Worm (Caenorhabditis elegans) whole organism, L2 larva: ENCODE results near the gene F09B9.5.
A peak's percentile ranks its signal among the peaks of the same experiment; 100 is the strongest.

Experiments
- C34F6.9 ChIP-seq: fragments of 150-350 bp; optimal IDR thresholded peaks from 2 replicates; lab custom pipeline; 2014; ENCODE audit warnings: missing biosample characterization, missing genetic modification characterization
- F13H6.1 ChIP-seq: sonication (generic microtip); optimal IDR thresholded peaks from 2 replicates; lab custom pipeline; 2016; ENCODE audit warnings: missing genetic modification characterization, missing compliant biosample characterization
- Y55F3AM.14 ChIP-seq: fragments of 200-800 bp; sonication (Bioruptor generic); optimal IDR thresholded peaks from 2 replicates; lab custom pipeline; 2018; ENCODE audit warnings: mild to moderate bottlenecking, missing genetic modification characterization, missing compliant biosample characterization
- ZK546.5 ChIP-seq: sonication (generic microtip); optimal IDR thresholded peaks from 2 replicates; lab custom pipeline; 2017; ENCODE audit warnings: missing biosample characterization, missing genetic modification characterization
- alr-1 ChIP-seq: fragments of 150-350 bp; optimal IDR thresholded peaks from 2 replicates; lab custom pipeline; 2014; ENCODE audit warnings: missing biosample characterization, missing genetic modification characterization
- aly-2 ChIP-seq: fragments of 150-350 bp; optimal IDR thresholded peaks from 2 replicates; lab custom pipeline; 2014; ENCODE audit warnings: missing biosample characterization, missing genetic modification characterization
- ama-1 ChIP-seq: fragments of 150-350 bp; optimal IDR thresholded peaks from 2 replicates; lab custom pipeline; 2018; ENCODE audit warnings: inconsistent platforms
- blmp-1 ChIP-seq: sonication (generic microtip); optimal IDR thresholded peaks from 2 replicates; lab custom pipeline; 2017; ENCODE audit warnings: missing genetic modification characterization, mild to moderate bottlenecking, missing compliant biosample characterization, antibody characterized with exemption, moderate library complexity; ENCODE audit not compliant: insufficient read depth
- ceh-16 ChIP-seq: fragments of 150-350 bp; optimal IDR thresholded peaks from 2 replicates; lab custom pipeline; 2014; ENCODE audit warnings: missing biosample characterization, missing genetic modification characterization
- ceh-82 ChIP-seq: fragments of 150-350 bp; optimal IDR thresholded peaks from 2 replicates; lab custom pipeline; 2014; ENCODE audit warnings: missing biosample characterization, missing genetic modification characterization
- crh-2 ChIP-seq: sonication (generic microtip); optimal IDR thresholded peaks from 2 replicates; lab custom pipeline; 2017; ENCODE audit warnings: missing biosample characterization, missing genetic modification characterization
- elt-1 ChIP-seq: fragments of 150-350 bp; optimal IDR thresholded peaks from 2 replicates; lab custom pipeline; 2014; ENCODE audit warnings: missing biosample characterization, missing genetic modification characterization
- fos-1 ChIP-seq: fragments of 150-350 bp; optimal IDR thresholded peaks from 2 replicates; lab custom pipeline; 2014; ENCODE audit warnings: missing biosample characterization, missing genetic modification characterization
- lin-13 ChIP-seq: fragments of 150-350 bp; optimal IDR thresholded peaks from 2 replicates; lab custom pipeline; 2014; ENCODE audit warnings: missing biosample characterization, missing genetic modification reagents, missing genetic modification characterization
- lsy-2 ChIP-seq, 2 experiments: fragments of 150-350 bp in 1 of 2; sonication (generic microtip) in 1 of 2; optimal IDR thresholded peaks; 2 replicates each; lab custom pipeline; 2014 to 2017; ENCODE audit warnings: missing biosample characterization in 2 of 2, missing genetic modification characterization in 2 of 2
- mab-5 ChIP-seq: fragments of 150-350 bp; optimal IDR thresholded peaks from 2 replicates; lab custom pipeline; 2014; ENCODE audit warnings: missing biosample characterization, missing genetic modification characterization
- mbf-1 ChIP-seq: sonication (generic microtip); optimal IDR thresholded peaks from 2 replicates; lab custom pipeline; 2017; ENCODE audit warnings: missing biosample characterization, missing genetic modification characterization
- mdl-1 ChIP-seq, 2 experiments: fragments of 150-350 bp in 1 of 2; sonication (generic microtip) in 1 of 2; optimal IDR thresholded peaks; 2 replicates each; lab custom pipeline; 2017; ENCODE audit warnings: missing biosample characterization in 2 of 2, missing genetic modification characterization in 2 of 2
- nhr-11 ChIP-seq: fragments of 150-350 bp; optimal IDR thresholded peaks from 2 replicates; lab custom pipeline; 2014; ENCODE audit warnings: missing biosample characterization, missing genetic modification characterization
- nhr-12 ChIP-seq: fragments of 150-350 bp; optimal IDR thresholded peaks from 2 replicates; lab custom pipeline; 2014; ENCODE audit warnings: missing biosample characterization, missing genetic modification characterization
- nhr-129 ChIP-seq: fragments of 150-350 bp; optimal IDR thresholded peaks from 2 replicates; lab custom pipeline; 2014; ENCODE audit warnings: missing biosample characterization, missing genetic modification characterization
- nhr-21 ChIP-seq: fragments of 150-350 bp; optimal IDR thresholded peaks from 2 replicates; lab custom pipeline; 2014; ENCODE audit warnings: missing biosample characterization, missing genetic modification characterization
- nhr-23 ChIP-seq: fragments of 150-350 bp; optimal IDR thresholded peaks from 2 replicates; lab custom pipeline; 2014; ENCODE audit warnings: missing biosample characterization, missing genetic modification reagents, missing genetic modification characterization
- nhr-237 ChIP-seq: fragments of 150-350 bp; optimal IDR thresholded peaks from 2 replicates; lab custom pipeline; 2014; ENCODE audit warnings: missing biosample characterization, missing genetic modification characterization
- nhr-6 ChIP-seq: fragments of 150-350 bp; optimal IDR thresholded peaks from 2 replicates; lab custom pipeline; 2014; ENCODE audit warnings: missing biosample characterization, missing genetic modification characterization
- nhr-77 ChIP-seq: fragments of 150-350 bp; optimal IDR thresholded peaks from 2 replicates; lab custom pipeline; 2014; ENCODE audit warnings: missing biosample characterization, missing genetic modification characterization
- sem-4 ChIP-seq: fragments of 150-350 bp; optimal IDR thresholded peaks from 2 replicates; lab custom pipeline; 2014; ENCODE audit warnings: missing biosample characterization, missing genetic modification reagents, missing genetic modification characterization
- sma-3 ChIP-seq: sonication (generic microtip); optimal IDR thresholded peaks from 2 replicates; lab custom pipeline; 2016; ENCODE audit warnings: missing genetic modification reagents, missing genetic modification characterization, missing compliant biosample characterization
- sma-9 ChIP-seq, 2 experiments: fragments of 150-350 bp in 1 of 2; sonication (generic microtip) in 1 of 2; optimal IDR thresholded peaks; 2 replicates each; lab custom pipeline; 2014 to 2016; ENCODE audit warnings: missing genetic modification characterization in 2 of 2, mild to moderate bottlenecking in 1 of 2, missing biosample characterization in 1 of 2, missing compliant biosample characterization in 1 of 2, missing genetic modification reagents in 1 of 2, moderate library complexity in 1 of 2
- snpc-4 ChIP-seq: fragments of 150-350 bp; optimal IDR thresholded peaks from 2 replicates; lab custom pipeline; 2014; ENCODE audit warnings: missing biosample characterization, missing genetic modification characterization
- unc-39 ChIP-seq: fragments of 150-350 bp; optimal IDR thresholded peaks from 2 replicates; lab custom pipeline; 2014; ENCODE audit warnings: missing biosample characterization, missing genetic modification characterization
- unc-55 ChIP-seq: fragments of 150-350 bp; sonication (generic microtip); optimal IDR thresholded peaks from 3 replicates; lab custom pipeline; 2014; ENCODE audit warnings: missing biosample characterization, missing genetic modification reagents, missing genetic modification characterization
- unc-62 ChIP-seq: fragments of 150-350 bp; optimal IDR thresholded peaks from 2 replicates; lab custom pipeline; 2014; ENCODE audit warnings: missing biosample characterization, missing genetic modification reagents, missing genetic modification characterization
- zag-1 ChIP-seq: fragments of 150-350 bp; optimal IDR thresholded peaks from 2 replicates; lab custom pipeline; 2014; ENCODE audit warnings: missing biosample characterization, missing genetic modification characterization
- ztf-4 ChIP-seq: fragments of 150-350 bp; optimal IDR thresholded peaks from 2 replicates; lab custom pipeline; 2014; ENCODE audit warnings: missing biosample characterization, missing genetic modification characterization

Gene F09B9.5

DNA sequence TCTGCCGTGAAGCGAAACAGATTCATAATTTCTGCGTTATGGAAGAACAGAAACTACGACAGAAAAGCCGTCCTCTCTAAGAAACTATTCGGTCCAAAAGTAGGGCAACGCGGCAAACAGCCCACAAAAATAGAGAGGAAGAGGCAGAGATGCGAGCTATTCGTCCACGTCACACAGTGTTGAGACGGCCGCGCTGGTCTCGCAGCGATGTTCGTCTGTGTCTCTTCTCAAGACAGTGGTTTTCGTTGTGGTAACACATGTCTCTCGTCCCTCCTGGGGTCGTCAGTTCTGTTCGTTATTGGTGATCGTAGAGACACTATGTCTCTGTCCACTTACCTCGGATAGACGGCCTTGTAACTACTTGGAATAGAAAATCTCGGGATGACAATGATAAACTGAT is 4.1 kb downstream of the F09B9.5 start, which contains the start of gene erd-2.1:
erd-2.1 (minus strand) TSS at position 114 of the 400 bp plus-strand sequence.
- TF ChIP-seq aly-2 (no peak), snpc-4 (tag; lab: Kevin White, UChicago) (no peak), nhr-12 (no peak), crh-2 (tag; lab: Kevin White, UChicago) (peak; percentile 98), C34F6.9 (tag; lab: Kevin White, UChicago) (peak; percentile 62), nhr-6 (tag; lab: Kevin White, UChicago) (no peak), alr-1 (tag; lab: Kevin White, UChicago) (no peak), unc-39 (tag; lab: Kevin White, UChicago) (no peak), sem-4 (peak; percentile 67), lin-13 (GFP tag; lab: Kevin White, UChicago) (peak; percentile 37), sma-9 (GFP tag; optimal IDR thresholded peaks at IDR 0.05; lab: Kevin White, UChicago) (peak; percentile 71), sma-9 (tag; optimal IDR thresholded peaks at IDR 0.05; lab: Kevin White, UChicago) (no peak), ceh-16 (peak; percentile 7), elt-1 (tag; lab: Kevin White, UChicago) (no peak), sma-3 (peak; percentile 55), mdl-1 (tag; optimal IDR thresholded peaks at IDR 0.05; lab: Kevin White, UChicago) (peak; percentile 9 to 40), F13H6.1 (tag; lab: Kevin White, UChicago) (peak; percentile 51), unc-62 (GFP tag; lab: Kevin White, UChicago) (no peak), mbf-1 (tag; lab: Kevin White, UChicago) (no peak), ceh-82 (tag; lab: Kevin White, UChicago) (no peak), nhr-23 (no peak), lsy-2 (tag; optimal IDR thresholded peaks at IDR 0.05; lab: Kevin White, UChicago) (peak in 1 of 2 experiments; percentile 72), zag-1 (tag; lab: Kevin White, UChicago) (peak; percentile 59), fos-1 (tag; lab: Kevin White, UChicago) (peak; percentile 73), ama-1 (lab: Kevin White, UChicago) (no peak), nhr-129 (tag; lab: Kevin White, UChicago) (peak; percentile 87), unc-55 (peak; percentile 67), nhr-21 (tag; lab: Kevin White, UChicago) (peak; percentile 72)

DNA sequence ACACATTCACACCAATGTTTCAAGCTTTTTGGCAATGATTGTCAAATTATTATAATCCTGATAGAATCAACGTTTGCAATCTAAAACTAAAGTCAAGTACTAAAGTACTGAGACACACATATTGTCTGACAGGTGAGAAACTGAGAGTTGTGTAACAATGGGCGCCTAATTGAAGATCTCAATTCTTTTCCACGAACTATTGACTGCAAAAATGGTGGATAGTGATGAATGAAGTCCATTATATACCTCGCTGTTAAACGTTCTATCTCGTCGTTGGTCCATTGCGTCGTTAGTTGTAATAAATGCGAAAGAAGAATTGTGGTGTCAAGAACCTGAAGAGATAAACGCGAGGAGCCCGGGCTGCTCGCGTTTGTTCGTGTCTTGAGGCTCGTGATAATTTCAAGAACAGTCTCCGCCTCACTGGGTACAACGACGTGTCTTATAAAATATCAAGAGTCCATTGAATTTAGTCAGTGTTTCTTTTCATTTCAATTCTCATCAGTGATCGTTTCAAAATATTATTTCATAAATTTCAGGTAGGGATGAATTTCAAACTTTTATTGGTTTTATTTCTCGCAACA is 5.6 kb downstream of the F09B9.5 start, which contains the start of gene F09B9.4:
F09B9.4 (plus strand) TSS at position 531 of the 581 bp plus-strand sequence.
- TF ChIP-seq zag-1 (tag; lab: Kevin White, UChicago), result no peak
- TF ChIP-seq nhr-77, result no peak
- no peak for TF ChIP-seq blmp-1 (tag; lab: Kevin White, UChicago)
- TF ChIP-seq F13H6.1 (tag; lab: Kevin White, UChicago), result peak; percentile 8
- TF ChIP-seq ztf-4 (tag; lab: Kevin White, UChicago), result no peak
- no peak for TF ChIP-seq nhr-237 (tag; lab: Kevin White, UChicago)
- no peak for TF ChIP-seq ZK546.5
- TF ChIP-seq C34F6.9 (tag; lab: Kevin White, UChicago), result peak; percentile 23
- no peak for TF ChIP-seq snpc-4 (tag; lab: Kevin White, UChicago)
- no peak for TF ChIP-seq elt-1 (tag; lab: Kevin White, UChicago)
- no peak for TF ChIP-seq ceh-82 (tag; lab: Kevin White, UChicago)
- no peak for TF ChIP-seq nhr-6 (tag; lab: Kevin White, UChicago)
- no peak for TF ChIP-seq fos-1 (tag; lab: Kevin White, UChicago)
- no peak for TF ChIP-seq crh-2 (tag; lab: Kevin White, UChicago)
- TF ChIP-seq nhr-129 (tag; lab: Kevin White, UChicago), result peak; percentile 10

DNA sequence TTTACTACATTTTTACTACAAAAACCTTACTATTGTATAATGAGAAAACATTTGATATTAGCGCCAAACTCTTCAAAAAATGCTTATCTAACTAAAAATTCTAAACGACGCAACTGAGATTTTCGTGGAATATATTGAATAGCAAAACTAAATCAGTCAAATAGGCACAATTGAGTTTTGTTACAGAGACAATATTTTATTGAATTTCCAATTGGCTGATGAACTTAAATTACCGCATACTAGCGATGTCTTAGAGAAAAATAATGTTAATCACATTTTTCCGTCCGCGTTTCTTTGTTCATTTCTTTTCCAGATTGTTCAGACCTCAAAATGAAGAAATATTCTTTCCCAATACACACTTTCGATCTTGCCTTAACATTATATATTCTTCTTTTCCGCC is 7.9 kb downstream of the F09B9.5 start:
- TF ChIP-seq nhr-12, result no peak
- TF ChIP-seq elt-1 (tag; lab: Kevin White, UChicago), result no peak
- no peak for TF ChIP-seq Y55F3AM.14 (GFP tag; lab: Kevin White, UChicago)
- TF ChIP-seq crh-2 (tag; lab: Kevin White, UChicago), result no peak
- no peak for TF ChIP-seq mdl-1 (tag; optimal IDR thresholded peaks at IDR 0.05; lab: Kevin White, UChicago)
- no peak for TF ChIP-seq mab-5
- no peak for TF ChIP-seq nhr-21 (tag; lab: Kevin White, UChicago)
- TF ChIP-seq unc-62 (GFP tag; lab: Kevin White, UChicago), result no peak
- no peak for TF ChIP-seq nhr-11 (tag; lab: Kevin White, UChicago)
- TF ChIP-seq F13H6.1 (tag; lab: Kevin White, UChicago), result no peak
- no peak for TF ChIP-seq mbf-1 (tag; lab: Kevin White, UChicago)
- TF ChIP-seq nhr-6 (tag; lab: Kevin White, UChicago), result no peak
- TF ChIP-seq nhr-237 (tag; lab: Kevin White, UChicago), result no peak
